Worm (Caenorhabditis elegans): ENCODE measurements around the gene aipl-1.

DNA sequence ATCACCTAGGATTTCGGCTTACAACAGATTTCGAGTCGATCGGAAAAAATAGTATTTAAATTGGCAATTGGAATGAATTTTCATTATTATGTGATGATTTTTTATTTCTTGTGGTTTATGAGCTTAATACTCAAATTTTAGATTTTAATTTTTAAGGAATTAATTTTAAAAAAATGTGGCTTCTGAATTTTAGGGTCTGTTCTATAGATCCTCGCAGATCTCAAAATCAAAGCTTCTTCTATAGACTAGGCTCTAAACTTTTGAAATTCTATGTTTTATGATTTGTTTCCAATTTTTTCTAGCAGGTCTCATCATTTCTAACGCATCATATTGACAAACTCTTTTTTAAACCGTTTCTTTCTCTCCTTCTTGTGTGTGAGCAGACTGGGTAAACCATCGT lies 43.9 kb downstream of the aipl-1 start, which contains the start of gene txt-12:
- TF ChIP-seq egl-27 (tag; optimal IDR thresholded peaks at IDR 0.05) (no peak), nhr-76 (tag; optimal IDR thresholded peaks at IDR 0.05) (no peak), D1046.2 (GFP tag; IDR thresholded peaks at IDR 0.05) (no peak), F26F4.8 (GFP tag; conservative IDR thresholded peaks at IDR 0.05) (no peak), tra-1 (GFP tag; IDR thresholded peaks at IDR 0.05) (no peak), jun-1 (tag; optimal IDR thresholded peaks at IDR 0.05) (no peak), madf-9 (GFP tag; conservative IDR thresholded peaks at IDR 0.05) (no peak)

Data from whole organism, L4 larva.